Worm (Caenorhabditis elegans) whole organism, L4 larva: ENCODE measurements around the gene F38A5.2.

Experiments
- ZK546.5 ChIP-seq, 2 experiments: sonication (generic microtip); optimal IDR thresholded peaks; 2 replicates each; lab custom pipeline; 2017; ENCODE audit warnings: missing biosample characterization in 2 of 2, missing genetic modification characterization in 2 of 2
- daf-8 ChIP-seq: fragments of 200-800 bp; sonication (Bioruptor generic); IDR thresholded peaks from 2 replicates; pipeline ENCODE4 v1.3.6; 2022; ENCODE audit warnings: missing genetic modification characterization, missing compliant biosample characterization
- lin-15B ChIP-seq: fragments of 150-350 bp; sonication (generic microtip); optimal IDR thresholded peaks from 3 replicates; lab custom pipeline; 2014; ENCODE audit warnings: missing biosample characterization, missing genetic modification characterization
- nhr-237 ChIP-seq: sonication (generic microtip); optimal IDR thresholded peaks from 2 replicates; lab custom pipeline; 2017; ENCODE audit warnings: missing biosample characterization, missing genetic modification characterization
- saeg-2 ChIP-seq: fragments of 200-800 bp; sonication (Bioruptor generic); IDR thresholded peaks from 2 replicates; pipeline ENCODE4 v1.3.6; 2022; ENCODE audit warnings: missing genetic modification reagents, missing genetic modification characterization, missing compliant biosample characterization
- unc-39 ChIP-seq: sonication (generic microtip); optimal IDR thresholded peaks from 2 replicates; lab custom pipeline; 2017; ENCODE audit warnings: missing biosample characterization, missing genetic modification characterization
- zip-11 ChIP-seq: fragments of 200-800 bp; sonication (Bioruptor generic); IDR thresholded peaks from 2 replicates; pipeline ENCODE4 v1.3.6; 2022; ENCODE audit warnings: missing genetic modification characterization, missing compliant biosample characterization

ce11 chrIV:6607059-6607458 is 21.9 kb upstream of the F38A5.2 start:
- no peak for TF ChIP-seq unc-39 (tag; lab: Kevin White, UChicago)
- TF ChIP-seq lin-15B (tag; lab: Kevin White, UChicago), result no peak
- TF ChIP-seq nhr-237, result no peak
- no peak for TF ChIP-seq saeg-2
- TF ChIP-seq zip-11 (GFP tag; lab: Robert Waterston, UW), result no peak
- no peak for TF ChIP-seq ZK546.5 (tag; optimal IDR thresholded peaks at IDR 0.05; lab: Kevin White, UChicago)
- no peak for TF ChIP-seq daf-8
